Worm (Caenorhabditis elegans) whole organism, L3 larva: Measurements from ENCODE around the gene tmem-131.

Source experiments
- R02D3.7 ChIP-seq: fragments of 150-350 bp; optimal IDR thresholded peaks from 2 replicates; lab custom pipeline; 2014; ENCODE audit warnings: missing biosample characterization, missing genetic modification characterization
- ZK546.5 ChIP-seq: sonication (generic microtip); optimal IDR thresholded peaks from 2 replicates; lab custom pipeline; 2017; ENCODE audit warnings: missing biosample characterization, missing genetic modification characterization
- aly-2 ChIP-seq: fragments of 150-350 bp; optimal IDR thresholded peaks from 2 replicates; lab custom pipeline; 2014; ENCODE audit warnings: missing biosample characterization, missing genetic modification characterization
- ama-1 ChIP-seq: fragments of 150-350 bp; optimal IDR thresholded peaks from 2 replicates; lab custom pipeline; 2018
- ceh-16 ChIP-seq: sonication (generic microtip); optimal IDR thresholded peaks from 2 replicates; lab custom pipeline; 2017; ENCODE audit warnings: missing biosample characterization, missing genetic modification characterization
- ceh-28 ChIP-seq: fragments of 150-350 bp; optimal IDR thresholded peaks from 2 replicates; lab custom pipeline; 2014; ENCODE audit warnings: missing biosample characterization, missing genetic modification reagents, missing genetic modification characterization
- ceh-82 ChIP-seq: fragments of 150-350 bp; optimal IDR thresholded peaks from 2 replicates; lab custom pipeline; 2014; ENCODE audit warnings: missing biosample characterization, missing genetic modification characterization
- ceh-9 ChIP-seq: sonication (generic microtip); optimal IDR thresholded peaks from 2 replicates; lab custom pipeline; 2018; ENCODE audit warnings: missing biosample characterization, missing genetic modification characterization
- daf-12 ChIP-seq: fragments of 150-350 bp; optimal IDR thresholded peaks from 2 replicates; lab custom pipeline; 2014; ENCODE audit warnings: missing biosample characterization, missing genetic modification reagents, missing genetic modification characterization
- egl-27 ChIP-seq: sonication (generic microtip); optimal IDR thresholded peaks from 4 replicates; lab custom pipeline; 2017; ENCODE audit warnings: missing biosample characterization, missing genetic modification reagents, missing genetic modification characterization
- egl-5 ChIP-seq: fragments of 150-350 bp; optimal IDR thresholded peaks from 2 replicates; lab custom pipeline; 2017; ENCODE audit warnings: missing biosample characterization, missing genetic modification reagents, missing genetic modification characterization, inconsistent platforms
- elt-1 ChIP-seq: fragments of 150-350 bp; optimal IDR thresholded peaks from 2 replicates; lab custom pipeline; 2014; ENCODE audit warnings: missing biosample characterization, missing genetic modification characterization
- elt-2 ChIP-seq: sonication (generic microtip); optimal IDR thresholded peaks from 2 replicates; lab custom pipeline; 2016; ENCODE audit warnings: missing genetic modification reagents, mild to moderate bottlenecking, missing genetic modification characterization, missing compliant biosample characterization
- elt-3 ChIP-seq, 3 experiments: fragments of 150-350 bp in 1 of 3; sonication (generic microtip) in 2 of 3; optimal IDR thresholded peaks; 2 replicates in 2 of 3; 4 replicates in 1 of 3; lab custom pipeline; 2014 to 2017; ENCODE audit warnings: missing biosample characterization in 3 of 3, missing genetic modification characterization in 3 of 3
- eor-1 ChIP-seq, 2 experiments: fragments of 150-350 bp; optimal IDR thresholded peaks; 2 replicates each; lab custom pipeline; 2014 to 2018; ENCODE audit warnings: missing biosample characterization in 2 of 2, missing genetic modification characterization in 2 of 2
- fkh-10 ChIP-seq: sonication (generic microtip); optimal IDR thresholded peaks from 2 replicates; lab custom pipeline; 2017; ENCODE audit warnings: missing biosample characterization, missing genetic modification reagents, missing genetic modification characterization
- fkh-2 ChIP-seq: fragments of 150-350 bp; optimal IDR thresholded peaks from 2 replicates; lab custom pipeline; 2014; ENCODE audit warnings: missing biosample characterization, missing genetic modification reagents, missing genetic modification characterization
- fos-1 ChIP-seq: fragments of 150-350 bp; optimal IDR thresholded peaks from 2 replicates; lab custom pipeline; 2014; ENCODE audit warnings: missing biosample characterization, missing genetic modification characterization
- hmg-11 ChIP-seq: sonication (generic microtip); optimal IDR thresholded peaks from 2 replicates; lab custom pipeline; 2016; ENCODE audit warnings: missing genetic modification characterization, missing compliant biosample characterization
- jun-1 ChIP-seq: fragments of 150-350 bp; optimal IDR thresholded peaks from 2 replicates; lab custom pipeline; 2014; ENCODE audit warnings: missing biosample characterization, missing genetic modification reagents, missing genetic modification characterization
- lin-15B ChIP-seq: fragments of 150-350 bp; optimal IDR thresholded peaks from 2 replicates; lab custom pipeline; 2014; ENCODE audit warnings: missing biosample characterization, missing genetic modification characterization
- lin-39 ChIP-seq: fragments of 150-350 bp; optimal IDR thresholded peaks from 2 replicates; lab custom pipeline; 2018; ENCODE audit warnings: missing biosample characterization, missing genetic modification reagents, missing genetic modification characterization
- lsy-12 ChIP-seq: sonication (generic microtip); optimal IDR thresholded peaks from 2 replicates; lab custom pipeline; 2016; ENCODE audit warnings: mild to moderate bottlenecking, missing genetic modification characterization, missing compliant biosample characterization
- mdl-1 ChIP-seq: fragments of 150-350 bp; optimal IDR thresholded peaks from 2 replicates; lab custom pipeline; 2014; ENCODE audit warnings: missing biosample characterization, missing genetic modification characterization
- mml-1 ChIP-seq: fragments of 150-350 bp; sonication (generic microtip); optimal IDR thresholded peaks from 3 replicates; lab custom pipeline; 2014; ENCODE audit warnings: missing biosample characterization, missing genetic modification characterization
- nfya-1 ChIP-seq: sonication (generic microtip); optimal IDR thresholded peaks from 2 replicates; lab custom pipeline; 2017; ENCODE audit warnings: missing genetic modification characterization, mild to moderate bottlenecking, missing compliant biosample characterization, antibody characterized with exemption, moderate library complexity; ENCODE audit not compliant: insufficient read depth
- nhr-11 ChIP-seq: fragments of 150-350 bp; optimal IDR thresholded peaks from 2 replicates; lab custom pipeline; 2014; ENCODE audit warnings: missing biosample characterization, missing genetic modification characterization
- nhr-12 ChIP-seq: fragments of 150-350 bp; optimal IDR thresholded peaks from 2 replicates; lab custom pipeline; 2014; ENCODE audit warnings: missing biosample characterization, missing genetic modification characterization
- nhr-23 ChIP-seq: fragments of 150-350 bp; optimal IDR thresholded peaks from 2 replicates; lab custom pipeline; 2014; ENCODE audit warnings: missing biosample characterization, missing genetic modification reagents, missing genetic modification characterization
- nhr-237 ChIP-seq: fragments of 150-350 bp; optimal IDR thresholded peaks from 2 replicates; lab custom pipeline; 2014; ENCODE audit warnings: missing biosample characterization, missing genetic modification characterization
- nhr-25 ChIP-seq: sonication (generic microtip); optimal IDR thresholded peaks from 2 replicates; lab custom pipeline; 2017; ENCODE audit warnings: missing biosample characterization, missing genetic modification characterization
- nhr-28 ChIP-seq: fragments of 150-350 bp; optimal IDR thresholded peaks from 2 replicates; lab custom pipeline; 2014; ENCODE audit warnings: missing biosample characterization, missing genetic modification characterization
- nhr-43 ChIP-seq: sonication (generic microtip); optimal IDR thresholded peaks from 2 replicates; lab custom pipeline; 2016; ENCODE audit warnings: mild to moderate bottlenecking, missing genetic modification characterization, missing compliant biosample characterization; ENCODE audit not compliant: poor library complexity, severe bottlenecking
- nhr-67 ChIP-seq: fragments of 150-350 bp; optimal IDR thresholded peaks from 2 replicates; lab custom pipeline; 2014; ENCODE audit warnings: missing biosample characterization, missing genetic modification characterization
- nhr-76 ChIP-seq: fragments of 150-350 bp; sonication (generic microtip); optimal IDR thresholded peaks from 5 replicates; lab custom pipeline; 2014; ENCODE audit warnings: missing biosample characterization, missing genetic modification characterization
- nhr-77 ChIP-seq: fragments of 150-350 bp; optimal IDR thresholded peaks from 2 replicates; lab custom pipeline; 2014; ENCODE audit warnings: missing biosample characterization, missing genetic modification characterization
- pha-4 ChIP-seq: fragments of 150-350 bp; optimal IDR thresholded peaks from 2 replicates; lab custom pipeline; 2014; ENCODE audit warnings: missing biosample characterization, missing genetic modification reagents, missing genetic modification characterization
- pqm-1 ChIP-seq: fragments of 150-350 bp; optimal IDR thresholded peaks from 2 replicates; lab custom pipeline; 2017; ENCODE audit warnings: missing biosample characterization, missing genetic modification characterization, inconsistent platforms
- sea-2 ChIP-seq: fragments of 150-350 bp; sonication (generic microtip); optimal IDR thresholded peaks from 4 replicates; lab custom pipeline; 2014; ENCODE audit warnings: missing biosample characterization, missing genetic modification reagents, missing genetic modification characterization
- skn-1 ChIP-seq: fragments of 150-350 bp; optimal IDR thresholded peaks from 2 replicates; lab custom pipeline; 2014; ENCODE audit warnings: missing biosample characterization, missing genetic modification characterization
- snpc-4 ChIP-seq: fragments of 150-350 bp; optimal IDR thresholded peaks from 2 replicates; lab custom pipeline; 2014; ENCODE audit warnings: missing biosample characterization, missing genetic modification characterization
- tbx-2 ChIP-seq: sonication (generic microtip); optimal IDR thresholded peaks from 2 replicates; lab custom pipeline; 2016; ENCODE audit warnings: mild to moderate bottlenecking, missing genetic modification characterization, missing compliant biosample characterization
- unc-39 ChIP-seq: sonication (generic microtip); optimal IDR thresholded peaks from 4 replicates; lab custom pipeline; 2017; ENCODE audit warnings: missing biosample characterization, missing genetic modification characterization
- unc-62 ChIP-seq: fragments of 150-350 bp; sonication (generic microtip); optimal IDR thresholded peaks from 4 replicates; lab custom pipeline; 2014; ENCODE audit warnings: missing biosample characterization, missing genetic modification reagents, missing genetic modification characterization
- zag-1 ChIP-seq: fragments of 150-350 bp; optimal IDR thresholded peaks from 2 replicates; lab custom pipeline; 2014; ENCODE audit warnings: missing biosample characterization, missing genetic modification characterization
- ztf-11 ChIP-seq: fragments of 150-350 bp; optimal IDR thresholded peaks from 2 replicates; lab custom pipeline; 2014; ENCODE audit warnings: missing biosample characterization, missing genetic modification characterization
- ztf-4 ChIP-seq: fragments of 150-350 bp; optimal IDR thresholded peaks from 2 replicates; lab custom pipeline; 2014; ENCODE audit warnings: missing biosample characterization, missing genetic modification characterization

The tmem-131 gene

ce11 chrIII:5017550-5017949, 19.6 kb upstream of the tmem-131 start, which contains the start of gene larp-1:
larp-1 (minus strand) TSS chrIII:5017650.
- no peak for TF ChIP-seq ZK546.5
- no peak for TF ChIP-seq elt-1 (tag; lab: Kevin White, UChicago)
- TF ChIP-seq skn-1 (tag; lab: Kevin White, UChicago) = no peak
- TF ChIP-seq ceh-16 (tag; lab: Kevin White, UChicago) = no peak
- TF ChIP-seq ama-1 (lab: Kevin White, UChicago) = no peak
- TF ChIP-seq fkh-10 (GFP tag; lab: Kevin White, UChicago) = no peak
- TF ChIP-seq mdl-1 (tag; lab: Kevin White, UChicago) = no peak
- no peak for TF ChIP-seq ceh-82 (tag; lab: Kevin White, UChicago)
- no peak for TF ChIP-seq lin-39

ce11 chrIII:5013915-5014346, 16.0 kb upstream of the tmem-131 start:
- TF ChIP-seq egl-5 (tag; lab: Kevin White, UChicago) (peak; percentile 26), fkh-10 (GFP tag; lab: Kevin White, UChicago) (peak; percentile 12), nhr-28 (tag; lab: Kevin White, UChicago) (no peak), pha-4 (peak; percentile 87), nhr-76 (no peak), snpc-4 (tag; lab: Kevin White, UChicago) (peak; percentile 74), lin-39 (peak; percentile 95), nhr-11 (tag; lab: Kevin White, UChicago) (peak; percentile 89), nhr-12 (tag; lab: Kevin White, UChicago) (no peak), nhr-77 (no peak), R02D3.7 (tag; lab: Kevin White, UChicago) (peak; percentile 55), pqm-1 (tag; lab: Kevin White, UChicago) (peak; percentile 38), nfya-1 (tag; lab: Kevin White, UChicago) (peak; percentile 91), ceh-9 (tag; lab: Kevin White, UChicago) (no peak), sea-2 (no peak), nhr-43 (tag; lab: Kevin White, UChicago) (no peak), nhr-237 (no peak), unc-39 (tag; lab: Kevin White, UChicago) (no peak), elt-2 (tag; lab: Kevin White, UChicago) (peak; percentile 66), elt-3 (tag; optimal IDR thresholded peaks at IDR 0.05; lab: Kevin White, UChicago) (no peak), skn-1 (tag; lab: Kevin White, UChicago) (peak; percentile 38), ceh-28 (peak; percentile 75), nhr-23 (tag; lab: Kevin White, UChicago) (peak; percentile 83), tbx-2 (tag; lab: Kevin White, UChicago) (peak; percentile 76), elt-1 (tag; lab: Kevin White, UChicago) (peak; percentile 63), daf-12 (tag; lab: Kevin White, UChicago) (no peak), ama-1 (lab: Kevin White, UChicago) (peak; percentile 44), ceh-82 (tag; lab: Kevin White, UChicago) (no peak), ZK546.5 (no peak), egl-27 (peak; percentile 64), jun-1 (tag; lab: Kevin White, UChicago) (peak; percentile 90), aly-2 (tag; lab: Kevin White, UChicago) (no peak), lin-15B (tag; lab: Kevin White, UChicago) (peak; percentile 73), unc-62 (peak; percentile 51), fkh-2 (no peak), mml-1 (tag; lab: Kevin White, UChicago) (no peak), nhr-67 (tag; lab: Kevin White, UChicago) (no peak), lsy-12 (tag; lab: Kevin White, UChicago) (peak; percentile 76), zag-1 (tag; lab: Kevin White, UChicago) (no peak), fos-1 (tag; lab: Kevin White, UChicago) (peak; percentile 15), ztf-4 (tag; lab: Kevin White, UChicago) (peak; percentile 66), mdl-1 (tag; lab: Kevin White, UChicago) (peak; percentile 41), eor-1 (tag; optimal IDR thresholded peaks at IDR 0.05; lab: Kevin White, UChicago) (no peak), ceh-16 (tag; lab: Kevin White, UChicago) (peak; percentile 12), hmg-11 (peak; percentile 93), nhr-25 (tag; lab: Kevin White, UChicago) (peak; percentile 91), ztf-11 (tag; lab: Kevin White, UChicago) (no peak)
